Worm (Caenorhabditis elegans): ENCODE results near the gene comt-5.

The comt-5 gene

DNA sequence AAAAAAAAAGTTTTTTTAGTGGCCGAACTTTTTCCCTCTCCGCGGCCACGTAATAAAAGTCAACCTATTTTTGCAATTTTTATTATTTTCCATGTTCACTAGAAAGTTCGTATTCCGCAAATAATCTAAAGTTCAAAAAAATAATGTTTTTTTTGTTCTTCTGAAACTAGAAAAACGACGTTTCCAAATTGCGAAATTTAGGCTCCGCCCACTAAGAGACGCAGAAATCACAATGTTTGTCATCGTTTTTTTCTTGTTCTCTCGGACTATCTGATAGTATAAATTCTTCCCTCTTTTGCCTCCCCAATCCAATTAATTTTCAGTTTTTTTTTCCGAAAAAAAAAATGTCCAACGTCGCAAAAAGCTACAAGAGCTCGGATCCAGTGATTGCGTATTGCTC is 3.9 kb upstream of the comt-5 start, which contains the start of gene comt-3:
comt-3 (plus strand) TSS at position 214 of the 400 bp plus-strand sequence.
- no peak for TF ChIP-seq eor-1 (tag; optimal IDR thresholded peaks at IDR 0.05)
- TF ChIP-seq fos-1 (tag; optimal IDR thresholded peaks at IDR 0.05), result no peak
- TF ChIP-seq nhr-67 (tag; optimal IDR thresholded peaks at IDR 0.05), result no peak
- TF ChIP-seq mml-1 (tag; optimal IDR thresholded peaks at IDR 0.05), result no peak
- TF ChIP-seq egl-5 (tag; optimal IDR thresholded peaks at IDR 0.05), result no peak
- no peak for TF ChIP-seq nfya-1 (tag; optimal IDR thresholded peaks at IDR 0.05; ENCODE audit: insufficient read depth)
- TF ChIP-seq elt-3 (tag; optimal IDR thresholded peaks at IDR 0.05), result no peak
- no peak for TF ChIP-seq zag-1 (tag; optimal IDR thresholded peaks at IDR 0.05)
- no peak for TF ChIP-seq ama-1 (optimal IDR thresholded peaks at IDR 0.05)
- no peak for TF ChIP-seq fkh-2 (tag; optimal IDR thresholded peaks at IDR 0.05)
- no peak for TF ChIP-seq daf-12 (tag; optimal IDR thresholded peaks at IDR 0.05)
- TF ChIP-seq nhr-25 (tag; optimal IDR thresholded peaks at IDR 0.05), result no peak
- TF ChIP-seq ceh-82 (tag; optimal IDR thresholded peaks at IDR 0.05), result no peak
- TF ChIP-seq lsy-12 (tag; optimal IDR thresholded peaks at IDR 0.05), result no peak
- no peak for TF ChIP-seq ztf-4 (tag; optimal IDR thresholded peaks at IDR 0.05)
- no peak for TF ChIP-seq nhr-77 (tag; optimal IDR thresholded peaks at IDR 0.05)
- no peak for TF ChIP-seq ceh-9 (tag; optimal IDR thresholded peaks at IDR 0.05)
- no peak for TF ChIP-seq nhr-11 (tag; optimal IDR thresholded peaks at IDR 0.05)

DNA sequence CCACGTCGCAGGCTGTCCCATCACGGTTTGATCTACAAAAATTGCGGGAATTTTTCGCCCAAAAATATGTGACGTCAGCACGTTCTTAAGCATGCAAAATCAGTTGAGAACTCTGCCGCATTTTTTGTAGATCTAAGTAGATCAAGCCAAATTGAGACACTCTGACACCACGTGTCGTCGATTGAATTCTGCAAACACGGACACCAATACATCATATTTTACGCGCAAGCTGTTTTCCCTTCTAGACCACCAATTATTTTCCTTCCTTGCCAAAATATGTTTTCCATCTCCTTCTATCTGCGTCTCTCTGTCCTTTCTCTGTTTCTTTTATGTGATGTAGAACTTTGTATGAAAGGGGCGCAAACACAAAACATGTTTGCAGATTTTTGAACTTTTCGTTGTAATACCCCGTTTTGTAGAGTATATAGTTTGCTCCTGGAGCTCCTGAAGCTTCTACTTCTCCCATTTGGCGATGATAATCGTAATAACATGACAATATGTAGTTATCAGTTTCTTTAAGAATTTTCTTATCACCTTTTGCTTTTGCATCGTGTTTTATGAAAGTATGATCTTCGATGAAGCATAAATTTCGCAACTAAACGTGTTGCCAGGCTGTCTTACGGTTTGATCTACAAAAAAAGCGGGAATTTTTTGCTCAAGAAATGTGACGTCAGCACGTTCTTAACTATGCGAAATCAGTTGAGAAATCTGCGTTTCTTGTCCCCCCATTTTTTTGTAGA is 2.5 kb upstream of the comt-5 start:
- no peak for TF ChIP-seq sea-2 (GFP tag; optimal IDR thresholded peaks at IDR 0.05)
- TF ChIP-seq lin-15B (tag; optimal IDR thresholded peaks at IDR 0.05), result peak; percentile 8
- no peak for TF ChIP-seq nhr-77 (tag; optimal IDR thresholded peaks at IDR 0.05)
- peak; percentile 25 for TF ChIP-seq nhr-76 (tag; optimal IDR thresholded peaks at IDR 0.05)
- peak; percentile 58 for TF ChIP-seq pha-4 (tag; optimal IDR thresholded peaks at IDR 0.05)
- TF ChIP-seq nhr-67 (tag; optimal IDR thresholded peaks at IDR 0.05), result no peak
- no peak for TF ChIP-seq ztf-4 (tag; optimal IDR thresholded peaks at IDR 0.05)
- no peak for TF ChIP-seq ceh-28 (tag; optimal IDR thresholded peaks at IDR 0.05)
- no peak for TF ChIP-seq zag-1 (tag; optimal IDR thresholded peaks at IDR 0.05)
- TF ChIP-seq nhr-28 (tag; optimal IDR thresholded peaks at IDR 0.05), result no peak
- TF ChIP-seq elt-2 (tag; optimal IDR thresholded peaks at IDR 0.05), result peak; percentile 63
- TF ChIP-seq ceh-82 (tag; optimal IDR thresholded peaks at IDR 0.05), result no peak
- TF ChIP-seq nhr-43 (tag; optimal IDR thresholded peaks at IDR 0.05; ENCODE audit: poor library complexity, severe bottlenecking), result no peak
- no peak for TF ChIP-seq ceh-9 (tag; optimal IDR thresholded peaks at IDR 0.05)
- no peak for TF ChIP-seq nhr-23 (tag; optimal IDR thresholded peaks at IDR 0.05)
- peak; percentile 28 for TF ChIP-seq pqm-1 (tag; optimal IDR thresholded peaks at IDR 0.05)
- TF ChIP-seq nhr-11 (tag; optimal IDR thresholded peaks at IDR 0.05), result no peak

DNA sequence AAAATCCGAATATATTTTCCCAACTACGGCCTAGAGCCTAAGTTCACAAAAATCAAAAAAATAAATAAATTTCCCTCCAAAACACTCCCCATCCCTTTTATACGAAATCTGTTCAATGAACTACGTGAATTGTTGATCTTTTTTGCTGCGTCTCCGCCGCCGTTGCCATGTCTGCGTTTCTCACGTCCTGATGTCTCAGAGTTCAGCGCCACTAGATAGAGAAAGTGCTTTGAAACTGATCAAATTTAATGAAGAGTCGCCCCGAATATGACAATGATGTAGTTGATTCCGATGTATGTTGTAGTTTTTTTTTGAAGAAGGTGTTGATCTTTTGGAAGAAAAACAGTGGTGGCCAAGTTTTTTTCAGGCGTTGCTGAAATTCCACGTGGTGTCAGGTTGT is 845 bp upstream of the comt-5 start:
- TF ChIP-seq pha-4 (tag; optimal IDR thresholded peaks at IDR 0.05), result no peak
- TF ChIP-seq egl-5 (tag; optimal IDR thresholded peaks at IDR 0.05), result no peak
- TF ChIP-seq ceh-16 (tag; optimal IDR thresholded peaks at IDR 0.05), result no peak
- TF ChIP-seq mdl-1 (tag; optimal IDR thresholded peaks at IDR 0.05), result no peak
- TF ChIP-seq nhr-76 (tag; optimal IDR thresholded peaks at IDR 0.05), result no peak

DNA sequence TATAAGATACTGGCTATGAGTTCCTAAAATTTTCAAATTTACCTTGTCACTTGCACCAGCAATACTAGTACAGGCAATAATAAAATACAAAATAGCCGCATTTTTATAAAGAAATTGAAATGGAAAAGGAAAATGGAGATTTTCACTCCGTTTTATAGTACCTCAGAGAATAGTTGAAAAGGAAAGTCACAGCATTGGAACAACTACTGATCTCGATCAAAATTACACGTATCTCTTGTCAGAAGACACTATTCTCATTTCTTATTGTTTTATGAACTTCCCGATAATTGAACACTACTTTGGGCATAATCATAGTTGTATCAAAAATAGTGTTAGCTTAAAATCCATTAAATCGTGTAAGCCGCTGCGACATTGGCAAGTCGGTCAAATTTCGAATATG is 1.9 kb downstream of the comt-5 start, which contains the start of gene Y40B10A.11:
Y40B10A.11 (minus strand) TSS at position 101 of the 400 bp plus-strand sequence.
- TF ChIP-seq fkh-10 (GFP tag; optimal IDR thresholded peaks at IDR 0.05) (no peak), nhr-237 (tag; optimal IDR thresholded peaks at IDR 0.05) (no peak), pqm-1 (tag; optimal IDR thresholded peaks at IDR 0.05) (no peak), lin-15B (tag; optimal IDR thresholded peaks at IDR 0.05) (no peak), nhr-76 (tag; optimal IDR thresholded peaks at IDR 0.05) (no peak), R02D3.7 (tag; optimal IDR thresholded peaks at IDR 0.05) (no peak), eor-1 (tag; optimal IDR thresholded peaks at IDR 0.05) (no peak), ztf-11 (tag; optimal IDR thresholded peaks at IDR 0.05) (no peak), ceh-9 (tag; optimal IDR thresholded peaks at IDR 0.05) (no peak), jun-1 (tag; optimal IDR thresholded peaks at IDR 0.05) (no peak)
